Worm (Caenorhabditis elegans) whole organism, L4 larva: ENCODE data around the gene str-206.

Experiments used
- D1046.2 ChIP-seq: fragments of 200-800 bp; sonication (Bioruptor generic); IDR thresholded peaks from 2 replicates; pipeline ENCODE4 v1.3.6; 2022; ENCODE audit warnings: missing genetic modification characterization, missing compliant biosample characterization
- F37D6.2 ChIP-seq: sonication (generic microtip); optimal IDR thresholded peaks from 2 replicates; lab custom pipeline; 2016; ENCODE audit warnings: mild to moderate bottlenecking, missing genetic modification characterization, missing compliant biosample characterization
- T26A8.4 ChIP-seq: fragments of 200-800 bp; sonication (Bioruptor generic); IDR thresholded peaks from 2 replicates; pipeline ENCODE4 v1.3.6; 2022; ENCODE audit warnings: missing genetic modification characterization, missing compliant biosample characterization
- Y48G9A.11 ChIP-seq: fragments of 200-800 bp; sonication (Bioruptor generic); IDR thresholded peaks from 2 replicates; pipeline ENCODE4 v1.3.6; 2022; ENCODE audit warnings: missing genetic modification reagents, missing genetic modification characterization, missing compliant biosample characterization
- Y5F2A.4 ChIP-seq: fragments of 200-800 bp; sonication (Bioruptor generic); optimal IDR thresholded peaks from 2 replicates; lab custom pipeline; 2018; ENCODE audit warnings: mild to moderate bottlenecking, missing genetic modification characterization, missing compliant biosample characterization
- Y75B8A.6 ChIP-seq: fragments of 200-800 bp; sonication (Bioruptor generic); IDR thresholded peaks from 2 replicates; pipeline ENCODE4 v1.3.6; 2022; ENCODE audit warnings: missing genetic modification reagents, missing genetic modification characterization, missing compliant biosample characterization
- ZK337.2 ChIP-seq: fragments of 200-800 bp; sonication (Bioruptor generic); IDR thresholded peaks from 2 replicates; pipeline ENCODE4 v1.3.6; 2022; ENCODE audit warnings: missing genetic modification reagents, missing genetic modification characterization, missing compliant biosample characterization
- aha-1 ChIP-seq: fragments of 150-350 bp; peaks from one replicate; lab custom pipeline; 2014; ENCODE audit warnings: missing biosample characterization, missing genetic modification characterization
- aly-2 ChIP-seq: sonication (generic microtip); optimal IDR thresholded peaks from 2 replicates; lab custom pipeline; 2018; ENCODE audit warnings: missing biosample characterization, missing genetic modification characterization
- ama-1 ChIP-seq: fragments of 150-350 bp; optimal IDR thresholded peaks from 2 replicates; lab custom pipeline; 2014; ENCODE audit warnings: inconsistent platforms, mixed read lengths
- arid-1 ChIP-seq: fragments of 200-800 bp; sonication (Bioruptor generic); conservative IDR thresholded peaks from 2 replicates; pipeline ENCODE4 v1.3.6; 2022; ENCODE audit warnings: missing genetic modification reagents, missing genetic modification characterization, missing compliant biosample characterization
- ceh-20 ChIP-seq: fragments of 200-800 bp; sonication (Bioruptor generic); IDR thresholded peaks from 2 replicates; pipeline ENCODE4 v1.3.6; 2022; ENCODE audit warnings: missing genetic modification reagents, missing genetic modification characterization, missing compliant biosample characterization
- ceh-28 ChIP-seq: fragments of 150-350 bp; optimal IDR thresholded peaks from 2 replicates; lab custom pipeline; 2014; ENCODE audit warnings: missing biosample characterization, missing genetic modification reagents, missing genetic modification characterization
- ceh-32 ChIP-seq: sonication (generic microtip); optimal IDR thresholded peaks from 2 replicates; lab custom pipeline; 2016; ENCODE audit warnings: mild to moderate bottlenecking, missing genetic modification characterization, missing compliant biosample characterization; ENCODE audit not compliant: poor library complexity
- cey-2 ChIP-seq: sonication (generic microtip); optimal IDR thresholded peaks from 3 replicates; lab custom pipeline; 2017; ENCODE audit warnings: missing genetic modification characterization, mild to moderate bottlenecking, missing compliant biosample characterization, antibody characterized with exemption, borderline replicate concordance; ENCODE audit not compliant: insufficient read depth
- ctbp-1 ChIP-seq: fragments of 200-800 bp; sonication (Bioruptor generic); IDR thresholded peaks from 2 replicates; pipeline ENCODE4 v1.3.6; 2022; ENCODE audit warnings: missing genetic modification reagents, missing genetic modification characterization, missing compliant biosample characterization
- daf-16 ChIP-seq, 3 experiments: sonication (generic microtip); optimal IDR thresholded peaks; 2 replicates each; lab custom pipeline; 2016 to 2017; ENCODE audit warnings: missing genetic modification characterization in 3 of 3, missing genetic modification reagents in 3 of 3, mild to moderate bottlenecking in 2 of 3, missing compliant biosample characterization in 2 of 3, missing biosample characterization in 1 of 3, moderate library complexity in 1 of 3
- dmd-6 ChIP-seq: fragments of 200-800 bp; sonication (Bioruptor generic); IDR thresholded peaks from 2 replicates; pipeline ENCODE4 v1.3.6; 2022; ENCODE audit warnings: missing genetic modification reagents, missing genetic modification characterization, missing compliant biosample characterization
- dmd-8 ChIP-seq: fragments of 200-800 bp; sonication (Bioruptor generic); IDR thresholded peaks from 2 replicates; pipeline ENCODE4 v1.3.6; 2022; ENCODE audit warnings: missing genetic modification characterization, missing compliant biosample characterization
- duxl-1 ChIP-seq: sonication (generic microtip); optimal IDR thresholded peaks from 2 replicates; lab custom pipeline; 2016; ENCODE audit warnings: mild to moderate bottlenecking, missing genetic modification characterization, moderate library complexity, missing compliant biosample characterization; ENCODE audit not compliant: poor library complexity
- egl-43 ChIP-seq: fragments of 200-800 bp; sonication (Bioruptor generic); IDR thresholded peaks from 2 replicates; pipeline ENCODE4 v1.3.6; 2022; ENCODE audit warnings: missing genetic modification reagents, missing genetic modification characterization, missing compliant biosample characterization
- hif-1 ChIP-seq, 2 experiments: sonication (generic microtip); optimal IDR thresholded peaks; 2 replicates each; lab custom pipeline; 2016 to 2017; ENCODE audit warnings: missing compliant biosample characterization in 2 of 2, missing genetic modification characterization in 2 of 2, missing genetic modification reagents in 2 of 2, missing genotype in 2 of 2, mild to moderate bottlenecking in 1 of 2
- hlh-30 ChIP-seq: sonication (generic microtip); optimal IDR thresholded peaks from 2 replicates; lab custom pipeline; 2017; ENCODE audit warnings: antibody characterized with exemption, mild to moderate bottlenecking, missing genetic modification characterization, missing compliant biosample characterization; ENCODE audit not compliant: insufficient read depth
- hmg-1.1 ChIP-seq: fragments of 200-800 bp; sonication (Bioruptor generic); IDR thresholded peaks from 2 replicates; pipeline ENCODE4 v1.3.6; 2022; ENCODE audit warnings: missing genetic modification reagents, missing genetic modification characterization, missing compliant biosample characterization
- lim-7 ChIP-seq: fragments of 200-800 bp; sonication (Bioruptor generic); IDR thresholded peaks from 2 replicates; pipeline ENCODE4 v1.3.6; 2022; ENCODE audit warnings: missing genetic modification characterization, missing compliant biosample characterization
- lin-29 ChIP-seq: fragments of 200-800 bp; sonication (Bioruptor generic); IDR thresholded peaks from 2 replicates; pipeline ENCODE4 v1.3.6; 2022; ENCODE audit warnings: missing genetic modification reagents, missing genetic modification characterization, missing compliant biosample characterization
- lin-38 ChIP-seq: fragments of 200-800 bp; sonication (Bioruptor generic); IDR thresholded peaks from 2 replicates; pipeline ENCODE4 v1.3.6; 2022; ENCODE audit warnings: missing genetic modification reagents, missing genetic modification characterization, missing compliant biosample characterization
- madf-9 ChIP-seq: fragments of 200-800 bp; sonication (Bioruptor generic); conservative IDR thresholded peaks from 2 replicates; pipeline ENCODE4 v1.3.6; 2022; ENCODE audit warnings: missing genetic modification reagents, missing genetic modification characterization, missing compliant biosample characterization
- mdl-1 ChIP-seq, 2 experiments: fragments of 150-350 bp in 1 of 2; sonication (generic microtip) in 1 of 2; optimal IDR thresholded peaks; 2 replicates each; lab custom pipeline; 2014 to 2017; ENCODE audit warnings: missing biosample characterization in 2 of 2, missing genetic modification characterization in 2 of 2
- mdt-29 ChIP-seq: fragments of 200-800 bp; sonication (Bioruptor generic); IDR thresholded peaks from 2 replicates; pipeline ENCODE4 v1.3.6; 2022; ENCODE audit warnings: missing genetic modification reagents, missing genetic modification characterization, missing compliant biosample characterization
- nhr-102 ChIP-seq: sonication (generic microtip); optimal IDR thresholded peaks from 2 replicates; lab custom pipeline; 2016; ENCODE audit warnings: mild to moderate bottlenecking, missing genetic modification characterization, moderate library complexity, missing compliant biosample characterization
- nhr-28 ChIP-seq: fragments of 150-350 bp; optimal IDR thresholded peaks from 2 replicates; lab custom pipeline; 2014; ENCODE audit warnings: missing biosample characterization, missing genetic modification characterization
- nhr-42 ChIP-seq: fragments of 200-800 bp; sonication (Bioruptor generic); IDR thresholded peaks from 2 replicates; pipeline ENCODE4 v1.3.6; 2022; ENCODE audit warnings: missing genetic modification characterization, missing compliant biosample characterization
- nhr-48 ChIP-seq: sonication (generic microtip); optimal IDR thresholded peaks from 2 replicates; lab custom pipeline; 2016; ENCODE audit warnings: mild to moderate bottlenecking, missing genetic modification characterization, missing compliant biosample characterization
- nhr-6 ChIP-seq: fragments of 150-350 bp; optimal IDR thresholded peaks from 2 replicates; lab custom pipeline; 2014; ENCODE audit warnings: missing biosample characterization, missing genetic modification characterization
- php-3 ChIP-seq: fragments of 200-800 bp; sonication (Bioruptor generic); IDR thresholded peaks from 2 replicates; pipeline ENCODE4 v1.3.6; 2022; ENCODE audit warnings: missing genetic modification reagents, missing genetic modification characterization, missing compliant biosample characterization
- set-16 ChIP-seq: fragments of 200-800 bp; sonication (Bioruptor generic); IDR thresholded peaks from 2 replicates; pipeline ENCODE4 v1.3.6; 2022; ENCODE audit warnings: missing genetic modification reagents, missing genetic modification characterization, missing compliant biosample characterization
- snpc-1.2 ChIP-seq: fragments of 200-800 bp; sonication (Bioruptor generic); IDR thresholded peaks from 2 replicates; pipeline ENCODE4 v1.3.6; 2022; ENCODE audit warnings: missing genetic modification reagents, missing genetic modification characterization, missing compliant biosample characterization
- snpc-4 ChIP-seq: fragments of 150-350 bp; optimal IDR thresholded peaks from 2 replicates; lab custom pipeline; 2014; ENCODE audit warnings: missing biosample characterization, missing genetic modification characterization
- unc-39 ChIP-seq: sonication (generic microtip); optimal IDR thresholded peaks from 2 replicates; lab custom pipeline; 2017; ENCODE audit warnings: missing biosample characterization, missing genetic modification characterization
- unc-62 ChIP-seq, 3 experiments: fragments of 150-350 bp in 1 of 3; sonication (generic microtip); optimal IDR thresholded peaks in 2 of 3; peaks in 1 of 3; 1 replicate in 1 of 3; 2 replicates in 2 of 3; lab custom pipeline; 2014 to 2017; ENCODE audit warnings: missing biosample characterization in 3 of 3, missing genetic modification characterization in 3 of 3, missing genetic modification reagents in 3 of 3, missing genotype in 1 of 3
- vab-7 ChIP-seq: fragments of 200-800 bp; sonication (Bioruptor generic); IDR thresholded peaks from 2 replicates; pipeline ENCODE4 v1.3.6; 2022; ENCODE audit warnings: missing genetic modification reagents, missing genetic modification characterization, missing compliant biosample characterization
- zip-11 ChIP-seq: fragments of 200-800 bp; sonication (Bioruptor generic); IDR thresholded peaks from 2 replicates; pipeline ENCODE4 v1.3.6; 2022; ENCODE audit warnings: missing genetic modification characterization, missing compliant biosample characterization
- ztf-7 ChIP-seq: fragments of 150-350 bp; optimal IDR thresholded peaks from 2 replicates; lab custom pipeline; 2014; ENCODE audit warnings: missing biosample characterization, missing genetic modification characterization

The str-206 gene

ce11 chrV:6226530-6227125 lies 8.7 kb downstream of the str-206 start, which contains the start of gene W06H8.6 (continued):
- TF ChIP-seq cey-2 (tag; lab: Kevin White, UChicago) (no peak), lim-7 (GFP tag; lab: Robert Waterston, UW) (no peak), ztf-7 (tag; lab: Kevin White, UChicago) (no peak), daf-16 (GFP tag; optimal IDR thresholded peaks at IDR 0.05; lab: Kevin White, UChicago) (no peak), daf-16 (tag; optimal IDR thresholded peaks at IDR 0.05; lab: Kevin White, UChicago) (peak; percentile 22), php-3 (peak; percentile 53), dmd-8 (GFP tag; lab: Robert Waterston, UW) (no peak), snpc-1.2 (0 out of 2 replicates have a peak, but pooled peaks have one; percentile 41), set-16 (peak; percentile 22; the same call in 1 of the 2 replicates), snpc-4 (tag; lab: Kevin White, UChicago) (no peak), dmd-6 (GFP tag; lab: Robert Waterston, UW) (peak; percentile 33), nhr-6 (peak; percentile 3), lin-29 (GFP tag; lab: Robert Waterston, UW) (no peak), hif-1 (tag; optimal IDR thresholded peaks at IDR 0.05; lab: Kevin White, UChicago) (no peak), ctbp-1 (GFP tag; lab: Robert Waterston, UW) (no peak; the same call in 1 of the 2 replicates), madf-9 (GFP tag; lab: Robert Waterston, UW) (peak; percentile 61), ceh-28 (no peak), aly-2 (tag; lab: Kevin White, UChicago) (no peak), ama-1 (lab: Kevin White, UChicago) (no peak), D1046.2 (GFP tag; lab: Robert Waterston, UW) (no peak), Y48G9A.11 (no peak), unc-62 (GFP tag; optimal IDR thresholded peaks at IDR 0.05 in 1 of 2; lab: Kevin White, UChicago) (peak in 1 of 2 experiments; percentile 83), unc-62 (tag; optimal IDR thresholded peaks at IDR 0.05; lab: Kevin White, UChicago) (no peak), aha-1 (peak; percentile 58), ceh-32 (tag; lab: Kevin White, UChicago) (no peak), vab-7 (GFP tag; lab: Robert Waterston, UW) (0 out of 2 replicates have a peak, but pooled peaks have one; percentile 27), duxl-1 (tag; lab: Kevin White, UChicago) (peak; percentile 30), nhr-28 (tag; lab: Kevin White, UChicago) (peak; percentile 21), hmg-1.1 (GFP tag; lab: Robert Waterston, UW) (no peak), egl-43 (GFP tag; lab: Robert Waterston, UW) (0 out of 2 replicates have a peak, but pooled peaks have one; percentile 46), T26A8.4 (GFP tag; lab: Robert Waterston, UW) (no peak), lin-38 (GFP tag; lab: Robert Waterston, UW) (no peak; the same call in 1 of the 2 replicates), arid-1 (GFP tag; lab: Robert Waterston, UW) (0 out of 2 replicates have a peak, but pooled peaks have one; percentile 29)

- TF ChIP-seq Y48G9A.11 = no peak
- TF ChIP-seq zip-11 = no peak
- TF ChIP-seq ZK337.2 (GFP tag; lab: Robert Waterston, UW) = no peak
- TF ChIP-seq lin-29 (GFP tag; lab: Robert Waterston, UW) = no peak; the same call in 1 of the 2 replicates
- peak; percentile 86 for TF ChIP-seq F37D6.2
- TF ChIP-seq Y5F2A.4 (GFP tag; lab: Kevin White, UChicago) = peak; percentile 46
- TF ChIP-seq mdl-1 (tag; optimal IDR thresholded peaks at IDR 0.05; lab: Kevin White, UChicago) = peak; percentile 90 to 95
- TF ChIP-seq nhr-42 (GFP tag; lab: Robert Waterston, UW) = no peak; the same call in 1 of the 2 replicates
- TF ChIP-seq unc-39 (tag; lab: Kevin White, UChicago) = no peak
- TF ChIP-seq hlh-30 (tag; lab: Kevin White, UChicago) = peak; percentile 97
- TF ChIP-seq D1046.2 (GFP tag; lab: Robert Waterston, UW) = no peak
- TF ChIP-seq ceh-20 (GFP tag; lab: Robert Waterston, UW) = peak; percentile 91
- peak; percentile 41 for TF ChIP-seq nhr-102
- peak; percentile 75; the same call in 1 of the 2 replicates for TF ChIP-seq dmd-8 (GFP tag; lab: Robert Waterston, UW)
- peak; percentile 88 for TF ChIP-seq egl-43 (GFP tag; lab: Robert Waterston, UW)
- TF ChIP-seq mdt-29 (GFP tag; lab: Robert Waterston, UW) = peak; percentile 48; the same call in 1 of the 2 replicates
- TF ChIP-seq dmd-6 (GFP tag; lab: Robert Waterston, UW) = peak; percentile 95
- TF ChIP-seq nhr-48 (tag; lab: Kevin White, UChicago) = peak; percentile 96
- peak; percentile 74; the same call in 1 of the 2 replicates for TF ChIP-seq madf-9 (GFP tag; lab: Robert Waterston, UW)
- TF ChIP-seq Y75B8A.6 (GFP tag; lab: Robert Waterston, UW) = no peak; the same call in 1 of the 2 replicates
Observed at ce11 chrV:6227326-6228246, 9.7 kb downstream of the str-206 start.
